Fruit fly (Drosophila melanogaster) whole organism, embryonic: ENCODE results near the gene Vti1b.

Source experiments
- Atf-2 ChIP-seq: fragments of 200-800 bp; sonication (Bioruptor generic); optimal IDR thresholded peaks from 2 replicates; lab custom pipeline; 2016; ENCODE audit warnings: missing biosample characterization, missing genetic modification characterization
- BtbVII ChIP-seq: fragments of 200-800 bp; sonication (Bioruptor generic); optimal IDR thresholded peaks from 3 replicates; lab custom pipeline; 2017; ENCODE audit warnings: missing biosample characterization, mild to moderate bottlenecking, missing genetic modification characterization
- CG10366 ChIP-seq: fragments of 200-800 bp; sonication (Bioruptor generic); IDR thresholded peaks from 2 replicates; pipeline ENCODE4 v1.3.6; 2022; ENCODE audit warnings: missing biosample characterization, missing genetic modification characterization
- CG13296 ChIP-seq: fragments of 200-800 bp; sonication (Bioruptor generic); optimal IDR thresholded peaks from 3 replicates; lab custom pipeline; 2018; ENCODE audit warnings: missing biosample characterization, mild to moderate bottlenecking, missing genetic modification characterization
- CG13624 ChIP-seq: fragments of 200-800 bp; sonication (Bioruptor generic); optimal IDR thresholded peaks from 2 replicates; lab custom pipeline; 2016; ENCODE audit warnings: missing biosample characterization, missing genetic modification characterization
- CG14014 ChIP-seq: fragments of 200-800 bp; sonication (Bioruptor generic); IDR thresholded peaks from 2 replicates; pipeline ENCODE4 v1.3.6; 2022; ENCODE audit warnings: missing biosample characterization, missing genetic modification characterization
- CG15011 ChIP-seq: fragments of 200-800 bp; sonication (Bioruptor generic); optimal IDR thresholded peaks from 3 replicates; lab custom pipeline; 2018; ENCODE audit warnings: missing biosample characterization, mild to moderate bottlenecking, missing genetic modification characterization
- CG17802 ChIP-seq: fragments of 200-800 bp; sonication (Bioruptor generic); optimal IDR thresholded peaks from 2 replicates; lab custom pipeline; 2018; ENCODE audit warnings: missing biosample characterization, mild to moderate bottlenecking, missing genetic modification characterization, moderate library complexity
- CG3065 ChIP-seq: fragments of 200-800 bp; sonication (Bioruptor generic); optimal IDR thresholded peaks from 2 replicates; lab custom pipeline; 2016; ENCODE audit warnings: missing biosample characterization, missing genetic modification characterization
- CG32532 ChIP-seq: fragments of 200-800 bp; sonication (Bioruptor generic); IDR thresholded peaks from 2 replicates; pipeline ENCODE4 v1.3.6; 2022; ENCODE audit warnings: missing biosample characterization, missing genetic modification characterization
- CG33557 ChIP-seq: fragments of 200-800 bp; sonication (Bioruptor generic); optimal IDR thresholded peaks from 2 replicates; lab custom pipeline; 2019; ENCODE audit warnings: missing biosample characterization, mild to moderate bottlenecking, missing genetic modification characterization, moderate library complexity
- CG42726 ChIP-seq: fragments of 200-800 bp; sonication (Bioruptor generic); IDR thresholded peaks from 2 replicates; pipeline ENCODE4 v1.3.6; 2022; ENCODE audit warnings: missing biosample characterization, missing genetic modification characterization; ENCODE audit not compliant: partially characterized antibody
- CG7372 ChIP-seq: fragments of 200-800 bp; sonication (Bioruptor generic); IDR thresholded peaks from 2 replicates; pipeline ENCODE4 v1.3.6; 2022; ENCODE audit warnings: missing biosample characterization, missing genetic modification characterization
- CG7786 ChIP-seq: fragments of 200-800 bp; sonication (Bioruptor generic); optimal IDR thresholded peaks from 2 replicates; lab custom pipeline; 2016; ENCODE audit warnings: missing biosample characterization, missing genetic modification characterization
- CG8089 ChIP-seq: fragments of 200-800 bp; sonication (Bioruptor generic); optimal IDR thresholded peaks from 3 replicates; lab custom pipeline; 2016; ENCODE audit warnings: missing biosample characterization, missing genetic modification characterization
- CG8290 ChIP-seq, 3 experiments: fragments of 200-800 bp; sonication (Bioruptor generic); optimal IDR thresholded peaks; 2 replicates each; lab custom pipeline; 2016 to 2019; ENCODE audit warnings: missing biosample characterization in 3 of 3, missing genetic modification characterization in 3 of 3, mild to moderate bottlenecking in 2 of 3, moderate library complexity in 1 of 3
- CG9797 ChIP-seq: fragments of 200-800 bp; sonication (Bioruptor generic); optimal IDR thresholded peaks from 3 replicates; lab custom pipeline; 2018; ENCODE audit warnings: missing biosample characterization, mild to moderate bottlenecking, missing genetic modification characterization
- CG9876 ChIP-seq: fragments of 200-800 bp; sonication (Bioruptor generic); optimal IDR thresholded peaks from 2 replicates; lab custom pipeline; 2016; ENCODE audit warnings: missing biosample characterization, missing genetic modification characterization
- CkIIα-i1 ChIP-seq: fragments of 200-800 bp; sonication (Bioruptor generic); IDR thresholded peaks from 2 replicates; pipeline ENCODE4 v1.3.6; 2022; ENCODE audit warnings: missing biosample characterization, missing genetic modification characterization
- Deaf1 ChIP-seq: fragments of 200-800 bp; optimal IDR thresholded peaks from 3 replicates; lab custom pipeline; 2019; ENCODE audit warnings: missing biosample characterization, mild to moderate bottlenecking, missing genetic modification characterization, moderate library complexity
- Dfd ChIP-seq, 2 experiments: fragments of >200 bp; optimal IDR thresholded peaks; 2 replicates each; lab custom pipeline; 2017; ENCODE audit warnings: missing biosample characterization in 2 of 2, missing genetic modification characterization in 2 of 2
- HLH54F ChIP-seq: fragments of 200-800 bp; sonication (Bioruptor generic); optimal IDR thresholded peaks from 3 replicates; lab custom pipeline; 2016; ENCODE audit warnings: missing biosample characterization, missing genetic modification characterization
- Hr39 ChIP-seq: fragments of >200 bp; optimal IDR thresholded peaks from 2 replicates; lab custom pipeline; 2017
- MESR4 ChIP-seq: fragments of 200-800 bp; sonication (Bioruptor generic); optimal IDR thresholded peaks from 2 replicates; lab custom pipeline; 2018; ENCODE audit warnings: missing biosample characterization, mild to moderate bottlenecking, missing genetic modification characterization, moderate library complexity
- Max ChIP-seq: fragments of 200-800 bp; sonication (Bioruptor generic); optimal IDR thresholded peaks from 2 replicates; lab custom pipeline; 2016; ENCODE audit warnings: missing biosample characterization, mild to moderate bottlenecking, missing genetic modification characterization
- Ravus ChIP-seq: fragments of 200-800 bp; sonication (Bioruptor generic); IDR thresholded peaks from 2 replicates; pipeline ENCODE4 v1.3.6; 2022; ENCODE audit warnings: missing biosample characterization, missing genetic modification characterization
- Rx ChIP-seq: fragments of 200-800 bp; sonication (Bioruptor generic); IDR thresholded peaks from 2 replicates; pipeline ENCODE4 v1.3.6; 2022; ENCODE audit warnings: missing biosample characterization, missing genetic modification characterization
- Vsx1 ChIP-seq: fragments of 200-800 bp; sonication (Bioruptor generic); optimal IDR thresholded peaks from 2 replicates; lab custom pipeline; 2017; ENCODE audit warnings: missing biosample characterization, mild to moderate bottlenecking, missing genetic modification characterization, missing genetic modification reagents
- Xrp1 ChIP-seq: fragments of 200-800 bp; sonication (Bioruptor generic); IDR thresholded peaks from 2 replicates; pipeline ENCODE4 v1.3.6; 2022; ENCODE audit warnings: missing biosample characterization, missing genetic modification characterization
- bsh ChIP-seq, 2 experiments: fragments of 200-800 bp; sonication (Bioruptor generic); optimal IDR thresholded peaks; 2 replicates each; lab custom pipeline; 2017 to 2018; ENCODE audit warnings: mild to moderate bottlenecking in 2 of 2, missing biosample characterization in 2 of 2, missing genetic modification characterization in 2 of 2, moderate library complexity in 1 of 2
- btn ChIP-seq: fragments of 200-800 bp; sonication (Bioruptor generic); optimal IDR thresholded peaks from 2 replicates; lab custom pipeline; 2016; ENCODE audit warnings: missing biosample characterization, missing genetic modification characterization
- cato ChIP-seq: fragments of 200-800 bp; sonication (Bioruptor generic); optimal IDR thresholded peaks from 2 replicates; lab custom pipeline; 2016; ENCODE audit warnings: missing biosample characterization, missing genetic modification characterization, borderline replicate concordance
- dm ChIP-seq: fragments of 200-800 bp; sonication (Bioruptor generic); optimal IDR thresholded peaks from 3 replicates; lab custom pipeline; 2016; ENCODE audit warnings: missing biosample characterization, missing genetic modification characterization
- ems ChIP-seq: fragments of 200-800 bp; sonication (Bioruptor generic); optimal IDR thresholded peaks from 3 replicates; lab custom pipeline; 2016; ENCODE audit warnings: missing biosample characterization, missing genetic modification characterization
- fd64A ChIP-seq: fragments of 200-800 bp; sonication (Bioruptor generic); optimal IDR thresholded peaks from 3 replicates; lab custom pipeline; 2018; ENCODE audit warnings: missing biosample characterization, mild to moderate bottlenecking, missing genetic modification characterization
- gsb ChIP-seq: fragments of 200-800 bp; sonication (Bioruptor generic); IDR thresholded peaks from 2 replicates; pipeline ENCODE4 v1.3.6; 2022; ENCODE audit warnings: missing biosample characterization, missing genetic modification characterization
- her ChIP-seq: fragments of 200-800 bp; sonication (Bioruptor generic); optimal IDR thresholded peaks from 2 replicates; lab custom pipeline; 2016; ENCODE audit warnings: missing biosample characterization, missing genetic modification characterization
- lov ChIP-seq, 2 experiments: fragments of 200-800 bp in 1 of 2; fragments of >200 bp in 1 of 2; sonication (Bioruptor generic) in 1 of 2; IDR thresholded peaks in 1 of 2; optimal IDR thresholded peaks in 1 of 2; 2 replicates in 1 of 2; 3 replicates in 1 of 2; pipeline versions ENCODE4 v1.3.6 to Lab custom; 2017 to 2022; ENCODE audit warnings: missing biosample characterization in 1 of 2, missing genetic modification characterization in 1 of 2
- nerfin-1 ChIP-seq: fragments of 200-800 bp; sonication (Bioruptor generic); optimal IDR thresholded peaks from 3 replicates; lab custom pipeline; 2019; ENCODE audit warnings: missing biosample characterization, mild to moderate bottlenecking, missing genetic modification characterization, moderate library complexity
- nom ChIP-seq: fragments of 200-800 bp; sonication (Bioruptor generic); optimal IDR thresholded peaks from 2 replicates; lab custom pipeline; 2017; ENCODE audit warnings: missing biosample characterization, missing genetic modification characterization, mild to moderate bottlenecking, moderate library complexity, missing genetic modification reagents
- pita ChIP-seq: fragments of 200-800 bp; sonication (Bioruptor generic); optimal IDR thresholded peaks from 2 replicates; lab custom pipeline; 2017; ENCODE audit warnings: missing biosample characterization, mild to moderate bottlenecking, missing genetic modification characterization
- schlank ChIP-seq: fragments of 200-800 bp; sonication (Bioruptor generic); optimal IDR thresholded peaks from 2 replicates; lab custom pipeline; 2018; ENCODE audit warnings: missing biosample characterization, mild to moderate bottlenecking, missing genetic modification characterization
- sd ChIP-seq: fragments of 200-800 bp; sonication (Bioruptor generic); optimal IDR thresholded peaks from 3 replicates; lab custom pipeline; 2018; ENCODE audit warnings: missing biosample characterization, mild to moderate bottlenecking, missing genetic modification characterization, moderate library complexity
- sens ChIP-seq: fragments of 200-800 bp; sonication (Bioruptor generic); peaks from one replicate; lab custom pipeline; 2016; ENCODE audit warnings: missing biosample characterization, missing genetic modification characterization
- slou ChIP-seq: fragments of 200-800 bp; sonication (Bioruptor generic); optimal IDR thresholded peaks from 3 replicates; lab custom pipeline; 2016; ENCODE audit warnings: missing biosample characterization, missing genetic modification characterization
- ssp ChIP-seq: fragments of 200-800 bp; sonication (Bioruptor generic); IDR thresholded peaks from 2 replicates; pipeline ENCODE4 v1.3.6; 2022; ENCODE audit warnings: missing biosample characterization, missing genetic modification characterization
- ttk ChIP-seq: fragments of 200-800 bp; sonication (Bioruptor generic); IDR thresholded peaks from 2 replicates; pipeline ENCODE4 v2.1.2; 2022; ENCODE audit warnings: missing biosample characterization, missing genetic modification characterization
- vnd ChIP-seq: fragments of 200-800 bp; sonication (Bioruptor generic); IDR thresholded peaks from 3 replicates; pipeline ENCODE4 v1.3.6; 2022; ENCODE audit warnings: missing biosample characterization, missing genetic modification characterization; ENCODE audit not compliant: partially characterized antibody
- wek ChIP-seq: fragments of 200-800 bp; sonication (Bioruptor generic); optimal IDR thresholded peaks from 3 replicates; lab custom pipeline; 2018; ENCODE audit warnings: missing biosample characterization, mild to moderate bottlenecking, missing genetic modification characterization, moderate library complexity
- zen2 ChIP-seq: fragments of 200-800 bp; sonication (Bioruptor generic); IDR thresholded peaks from 3 replicates; pipeline ENCODE4 v1.3.6; 2022; ENCODE audit warnings: missing biosample characterization, missing genetic modification characterization; ENCODE audit not compliant: partially characterized antibody

Gene Vti1b

DNA sequence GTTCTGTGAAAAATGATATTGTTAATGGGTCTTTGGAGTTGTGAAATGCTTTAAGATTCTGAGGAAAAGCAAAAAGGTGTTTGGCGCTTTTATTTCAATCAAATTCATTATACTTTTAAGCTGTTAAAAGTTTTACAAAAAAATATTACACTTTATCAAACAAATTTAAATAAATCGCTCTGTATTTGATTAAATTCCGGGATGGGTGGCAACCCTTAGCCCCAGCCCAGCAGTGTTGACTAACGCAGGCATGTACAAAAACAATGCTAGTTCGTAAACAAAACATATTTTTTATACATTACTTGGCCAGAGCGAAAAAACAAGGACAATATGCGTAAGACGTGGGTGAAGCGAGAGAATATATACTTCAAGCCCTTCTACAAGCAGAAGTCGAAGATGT, 7.9 kb downstream of the Vti1b start, which contains the start of gene CG7685 (continued):
- TF ChIP-seq Atf-2 (GFP tag; lab: Kevin White, UChicago) (peak; percentile 64), Hr39 (lab: Kevin White, UChicago) (no peak), Max (peak; percentile 28), CG14014 (GFP tag; lab: Robert Waterston, UW) (peak; percentile 57; the same call in 1 of the 2 replicates), nom (GFP tag; lab: Kevin White, UChicago) (peak; percentile 69), btn (no peak), ssp (GFP tag; lab: Robert Waterston, UW) (no peak), CG32532 (peak; percentile 70), gsb (GFP tag; lab: Robert Waterston, UW) (no peak), CG8290 (GFP tag; optimal IDR thresholded peaks at IDR 0.05; lab: Kevin White, UChicago) (peak; percentile 65), CG8290 (tag; optimal IDR thresholded peaks at IDR 0.05; lab: Kevin White, UChicago) (peak in 1 of 2 experiments; percentile 81), dm (GFP tag; lab: Kevin White, UChicago) (peak; percentile 36), pita (GFP tag; lab: Kevin White, UChicago) (no peak), CG9797 (no peak), CG15011 (GFP tag; lab: Kevin White, UChicago) (no peak), Rx (no peak), CG13624 (GFP tag; lab: Kevin White, UChicago) (peak; percentile 59), ttk (0 out of 2 replicates have a peak, but pooled peaks have one; percentile 22), Deaf1 (tag; lab: Kevin White, UChicago) (peak; percentile 32), Ravus (no peak), Vsx1 (GFP tag; lab: Kevin White, UChicago) (peak; percentile 8), MESR4 (peak; percentile 57), CG42726 (GFP tag; lab: Robert Waterston, UW) (no peak), CG17802 (tag; lab: Kevin White, UChicago) (peak; percentile 18), vnd (GFP tag; lab: Robert Waterston, UW) (no peak), CG7372 (GFP tag; lab: Robert Waterston, UW) (no peak), ems (GFP tag; lab: Kevin White, UChicago) (peak; percentile 66), CG33557 (GFP tag; lab: Kevin White, UChicago) (peak; percentile 40), wek (no peak), slou (no peak), BtbVII (GFP tag; lab: Kevin White, UChicago) (peak; percentile 31), HLH54F (GFP tag; lab: Kevin White, UChicago) (peak; percentile 75), lov (optimal IDR thresholded peaks at IDR 0.05; lab: Kevin White, UChicago) (no peak), lov (GFP tag; IDR thresholded peaks at IDR 0.05; lab: Robert Waterston, UW) (no peak), CG7786 (GFP tag; lab: Kevin White, UChicago) (peak; percentile 53), Xrp1 (GFP tag; lab: Robert Waterston, UW) (peak; percentile 71), sens (peak; percentile 92), cato (GFP tag; lab: Kevin White, UChicago) (peak; percentile 48), CG8089 (GFP tag; lab: Kevin White, UChicago) (peak; percentile 13), CG10366 (GFP tag; lab: Robert Waterston, UW) (peak; percentile 41), Dfd (GFP tag; optimal IDR thresholded peaks at IDR 0.05; lab: Kevin White, UChicago) (no peak), CG9876 (GFP tag; lab: Kevin White, UChicago) (no peak), nerfin-1 (tag; lab: Kevin White, UChicago) (peak; percentile 44), her (peak; percentile 63), sd (tag; lab: Kevin White, UChicago) (peak; percentile 49), CG3065 (GFP tag; lab: Kevin White, UChicago) (no peak), bsh (GFP tag; optimal IDR thresholded peaks at IDR 0.05; lab: Kevin White, UChicago) (peak in 1 of 2 experiments; percentile 54), CkIIα-i1 (no peak), zen2 (GFP tag; lab: Robert Waterston, UW) (no peak), fd64A (no peak), schlank (peak; percentile 34), CG13296 (GFP tag; lab: Kevin White, UChicago) (peak; percentile 77)
